Worm (Caenorhabditis elegans): Measurements from ENCODE around the gene R148.4.

R148.4 gene

ce11 chrIII:3129036-3129435, 42.4 kb upstream of the R148.4 start, which contains the start of gene Y53G8B.1:
TSS of gene Y53G8B.1 (plus strand) at chrIII:3129277.
- no peak for TF ChIP-seq nhr-237 (tag; optimal IDR thresholded peaks at IDR 0.05)
- no peak for TF ChIP-seq sma-9 (GFP tag; optimal IDR thresholded peaks at IDR 0.05)
- no peak for TF ChIP-seq sma-9 (tag; optimal IDR thresholded peaks at IDR 0.05)
- TF ChIP-seq ztf-4 (tag; optimal IDR thresholded peaks at IDR 0.05): no peak
- no peak for TF ChIP-seq skn-1 (tag; optimal IDR thresholded peaks at IDR 0.05)
- TF ChIP-seq sma-3 (GFP tag; optimal IDR thresholded peaks at IDR 0.05): no peak
- TF ChIP-seq snpc-4 (tag; optimal IDR thresholded peaks at IDR 0.05): no peak
- no peak for TF ChIP-seq lsy-2 (tag; optimal IDR thresholded peaks at IDR 0.05)
- TF ChIP-seq ztf-11 (tag; optimal IDR thresholded peaks at IDR 0.05): no peak
- no peak for TF ChIP-seq mbf-1 (tag; optimal IDR thresholded peaks at IDR 0.05)
- TF ChIP-seq ztf-1 (GFP tag; conservative IDR thresholded peaks at IDR 0.05): no peak
- no peak for TF ChIP-seq nhr-6 (tag; optimal IDR thresholded peaks at IDR 0.05)
- TF ChIP-seq F13H6.1 (tag; optimal IDR thresholded peaks at IDR 0.05): no peak
- TF ChIP-seq unc-55 (GFP tag; optimal IDR thresholded peaks at IDR 0.05): no peak
- no peak for TF ChIP-seq nhr-25 (tag; optimal IDR thresholded peaks at IDR 0.05)

- TF ChIP-seq nhr-21 (tag; optimal IDR thresholded peaks at IDR 0.05): no peak
Measured at ce11 chrIII:3136325-3137001, 34.9 kb upstream of the R148.4 start.

ce11 chrIII:3138087-3138486, 33.3 kb upstream of the R148.4 start:
- TF ChIP-seq lin-13 (GFP tag; optimal IDR thresholded peaks at IDR 0.05) (no peak), alr-1 (tag; optimal IDR thresholded peaks at IDR 0.05) (no peak), dmd-4 (tag; optimal IDR thresholded peaks at IDR 0.05) (no peak), ama-1 (optimal IDR thresholded peaks at IDR 0.05) (no peak), nhr-6 (tag; optimal IDR thresholded peaks at IDR 0.05) (no peak), sma-3 (GFP tag; optimal IDR thresholded peaks at IDR 0.05) (no peak), sma-9 (GFP tag; optimal IDR thresholded peaks at IDR 0.05) (no peak), sma-9 (tag; optimal IDR thresholded peaks at IDR 0.05) (no peak), aly-2 (tag; optimal IDR thresholded peaks at IDR 0.05) (no peak), nhr-23 (tag; optimal IDR thresholded peaks at IDR 0.05) (no peak), elt-3 (tag; optimal IDR thresholded peaks at IDR 0.05) (no peak), ztf-4 (tag; optimal IDR thresholded peaks at IDR 0.05) (no peak), lin-11 (tag; optimal IDR thresholded peaks at IDR 0.05) (no peak), C34F6.9 (tag; optimal IDR thresholded peaks at IDR 0.05) (no peak)

ce11 chrIII:3139144-3139543, 32.2 kb upstream of the R148.4 start, which contains the start of gene mec-12:
TSS of gene mec-12 (minus strand) at chrIII:3139234.
- TF ChIP-seq elt-1 (tag; optimal IDR thresholded peaks at IDR 0.05): no peak
- TF ChIP-seq unc-55 (GFP tag; optimal IDR thresholded peaks at IDR 0.05): peak; percentile 15
- peak; percentile 40 for TF ChIP-seq sem-4 (tag; optimal IDR thresholded peaks at IDR 0.05)
- no peak for TF ChIP-seq fos-1 (tag; optimal IDR thresholded peaks at IDR 0.05)
- peak; percentile 36 for TF ChIP-seq C34F6.9 (tag; optimal IDR thresholded peaks at IDR 0.05)
- TF ChIP-seq unc-62 (GFP tag; optimal IDR thresholded peaks at IDR 0.05): no peak
- peak; percentile 68 for TF ChIP-seq zag-1 (tag; optimal IDR thresholded peaks at IDR 0.05)
- peak in 1 of 2 experiments; percentile 57 for TF ChIP-seq lsy-2 (tag; optimal IDR thresholded peaks at IDR 0.05)
- TF ChIP-seq R02D3.7 (tag; optimal IDR thresholded peaks at IDR 0.05): no peak

ce11 chrIII:3140227-3140626, 31.2 kb upstream of the R148.4 start:
- TF ChIP-seq peb-1 (tag; optimal IDR thresholded peaks at IDR 0.05) (no peak), mbf-1 (tag; optimal IDR thresholded peaks at IDR 0.05) (no peak), unc-62 (GFP tag; optimal IDR thresholded peaks at IDR 0.05) (no peak)

- TF ChIP-seq ztf-1 (GFP tag; conservative IDR thresholded peaks at IDR 0.05) (no peak), sma-9 (GFP tag; optimal IDR thresholded peaks at IDR 0.05) (no peak), sma-9 (tag; optimal IDR thresholded peaks at IDR 0.05) (no peak), Y55F3AM.14 (GFP tag; optimal IDR thresholded peaks at IDR 0.05) (no peak), unc-62 (GFP tag; optimal IDR thresholded peaks at IDR 0.05) (no peak), mbf-1 (tag; optimal IDR thresholded peaks at IDR 0.05) (no peak), lin-13 (GFP tag; optimal IDR thresholded peaks at IDR 0.05) (no peak), nhr-129 (tag; optimal IDR thresholded peaks at IDR 0.05) (no peak), ZK546.5 (tag; optimal IDR thresholded peaks at IDR 0.05) (no peak), ztf-11 (tag; optimal IDR thresholded peaks at IDR 0.05) (no peak), nhr-21 (tag; optimal IDR thresholded peaks at IDR 0.05) (no peak), sma-3 (GFP tag; optimal IDR thresholded peaks at IDR 0.05) (no peak), elt-1 (tag; optimal IDR thresholded peaks at IDR 0.05) (no peak), nhr-11 (tag; optimal IDR thresholded peaks at IDR 0.05) (no peak), crh-2 (tag; optimal IDR thresholded peaks at IDR 0.05) (no peak), unc-55 (GFP tag; optimal IDR thresholded peaks at IDR 0.05) (no peak), nhr-23 (tag; optimal IDR thresholded peaks at IDR 0.05) (no peak), aly-2 (tag; optimal IDR thresholded peaks at IDR 0.05) (no peak), zag-1 (tag; optimal IDR thresholded peaks at IDR 0.05) (no peak), lin-39 (tag; optimal IDR thresholded peaks at IDR 0.05) (no peak), ztf-4 (tag; optimal IDR thresholded peaks at IDR 0.05) (no peak)
Measured at ce11 chrIII:3142078-3142477, 29.3 kb upstream of the R148.4 start.
